Worm (Caenorhabditis elegans): ENCODE results near the gene F15H10.8.

ce11 chrV:10426253-10426652 lies 23.5 kb upstream of the F15H10.8 start, which contains the start of gene apc-10:
- TF ChIP-seq pha-4 (tag; optimal IDR thresholded peaks at IDR 0.05) (no peak), unc-62 (GFP tag; optimal IDR thresholded peaks at IDR 0.05) (no peak), Y53G8AR.9 (GFP tag; conservative IDR thresholded peaks at IDR 0.05) (no peak)

Data from whole organism, young adult.